Worm (Caenorhabditis elegans) whole organism, L2 larva: Measurements from ENCODE around the gene T06E8.2.

ENCODE experiments used
- C34F6.9 ChIP-seq: fragments of 150-350 bp; optimal IDR thresholded peaks from 2 replicates; lab custom pipeline; 2014; ENCODE audit warnings: missing biosample characterization, missing genetic modification characterization
- F13H6.1 ChIP-seq: sonication (generic microtip); optimal IDR thresholded peaks from 2 replicates; lab custom pipeline; 2016; ENCODE audit warnings: missing genetic modification characterization, missing compliant biosample characterization
- R02D3.7 ChIP-seq: fragments of 150-350 bp; optimal IDR thresholded peaks from 2 replicates; lab custom pipeline; 2014; ENCODE audit warnings: missing biosample characterization, missing genetic modification characterization
- Y55F3AM.14 ChIP-seq: fragments of 200-800 bp; sonication (Bioruptor generic); optimal IDR thresholded peaks from 2 replicates; lab custom pipeline; 2018; ENCODE audit warnings: mild to moderate bottlenecking, missing genetic modification characterization, missing compliant biosample characterization
- ZK546.5 ChIP-seq: sonication (generic microtip); optimal IDR thresholded peaks from 2 replicates; lab custom pipeline; 2017; ENCODE audit warnings: missing biosample characterization, missing genetic modification characterization
- alr-1 ChIP-seq: fragments of 150-350 bp; optimal IDR thresholded peaks from 2 replicates; lab custom pipeline; 2014; ENCODE audit warnings: missing biosample characterization, missing genetic modification characterization
- aly-2 ChIP-seq: fragments of 150-350 bp; optimal IDR thresholded peaks from 2 replicates; lab custom pipeline; 2014; ENCODE audit warnings: missing biosample characterization, missing genetic modification characterization
- ama-1 ChIP-seq: fragments of 150-350 bp; optimal IDR thresholded peaks from 2 replicates; lab custom pipeline; 2018; ENCODE audit warnings: inconsistent platforms
- blmp-1 ChIP-seq: sonication (generic microtip); optimal IDR thresholded peaks from 2 replicates; lab custom pipeline; 2017; ENCODE audit warnings: missing genetic modification characterization, mild to moderate bottlenecking, missing compliant biosample characterization, antibody characterized with exemption, moderate library complexity; ENCODE audit not compliant: insufficient read depth
- ceh-16 ChIP-seq: fragments of 150-350 bp; optimal IDR thresholded peaks from 2 replicates; lab custom pipeline; 2014; ENCODE audit warnings: missing biosample characterization, missing genetic modification characterization
- ceh-82 ChIP-seq: fragments of 150-350 bp; optimal IDR thresholded peaks from 2 replicates; lab custom pipeline; 2014; ENCODE audit warnings: missing biosample characterization, missing genetic modification characterization
- crh-2 ChIP-seq: sonication (generic microtip); optimal IDR thresholded peaks from 2 replicates; lab custom pipeline; 2017; ENCODE audit warnings: missing biosample characterization, missing genetic modification characterization
- egl-27 ChIP-seq: sonication (generic microtip); optimal IDR thresholded peaks from 3 replicates; lab custom pipeline; 2017; ENCODE audit warnings: missing biosample characterization, missing genetic modification reagents, missing genetic modification characterization
- elt-1 ChIP-seq: fragments of 150-350 bp; optimal IDR thresholded peaks from 2 replicates; lab custom pipeline; 2014; ENCODE audit warnings: missing biosample characterization, missing genetic modification characterization
- elt-3 ChIP-seq: sonication (generic microtip); optimal IDR thresholded peaks from 2 replicates; lab custom pipeline; 2017; ENCODE audit warnings: missing biosample characterization, missing genetic modification characterization
- fos-1 ChIP-seq: fragments of 150-350 bp; optimal IDR thresholded peaks from 2 replicates; lab custom pipeline; 2014; ENCODE audit warnings: missing biosample characterization, missing genetic modification characterization
- gmeb-1 ChIP-seq: fragments of 150-350 bp; optimal IDR thresholded peaks from 2 replicates; lab custom pipeline; 2014; ENCODE audit warnings: missing biosample characterization, missing genetic modification characterization
- lin-11 ChIP-seq: fragments of 150-350 bp; sonication (generic microtip); optimal IDR thresholded peaks from 2 replicates; lab custom pipeline; 2014; ENCODE audit warnings: missing biosample characterization, missing genetic modification characterization, inconsistent platforms, mixed read lengths
- lin-13 ChIP-seq: fragments of 150-350 bp; optimal IDR thresholded peaks from 2 replicates; lab custom pipeline; 2014; ENCODE audit warnings: missing biosample characterization, missing genetic modification reagents, missing genetic modification characterization
- lin-39 ChIP-seq: fragments of 150-350 bp; optimal IDR thresholded peaks from 2 replicates; lab custom pipeline; 2014; ENCODE audit warnings: missing biosample characterization, missing genetic modification reagents, missing genetic modification characterization
- lsy-2 ChIP-seq, 2 experiments: fragments of 150-350 bp in 1 of 2; sonication (generic microtip) in 1 of 2; optimal IDR thresholded peaks; 2 replicates each; lab custom pipeline; 2014 to 2017; ENCODE audit warnings: missing biosample characterization in 2 of 2, missing genetic modification characterization in 2 of 2
- mab-5 ChIP-seq: fragments of 150-350 bp; optimal IDR thresholded peaks from 2 replicates; lab custom pipeline; 2014; ENCODE audit warnings: missing biosample characterization, missing genetic modification characterization
- mbf-1 ChIP-seq: sonication (generic microtip); optimal IDR thresholded peaks from 2 replicates; lab custom pipeline; 2017; ENCODE audit warnings: missing biosample characterization, missing genetic modification characterization
- mdl-1 ChIP-seq, 2 experiments: fragments of 150-350 bp in 1 of 2; sonication (generic microtip) in 1 of 2; optimal IDR thresholded peaks; 2 replicates each; lab custom pipeline; 2017; ENCODE audit warnings: missing biosample characterization in 2 of 2, missing genetic modification characterization in 2 of 2
- nhr-10 ChIP-seq: sonication (generic microtip); optimal IDR thresholded peaks from 2 replicates; lab custom pipeline; 2017; ENCODE audit warnings: missing biosample characterization, missing genetic modification characterization
- nhr-11 ChIP-seq: fragments of 150-350 bp; optimal IDR thresholded peaks from 2 replicates; lab custom pipeline; 2014; ENCODE audit warnings: missing biosample characterization, missing genetic modification characterization
- nhr-129 ChIP-seq: fragments of 150-350 bp; optimal IDR thresholded peaks from 2 replicates; lab custom pipeline; 2014; ENCODE audit warnings: missing biosample characterization, missing genetic modification characterization
- nhr-21 ChIP-seq: fragments of 150-350 bp; optimal IDR thresholded peaks from 2 replicates; lab custom pipeline; 2014; ENCODE audit warnings: missing biosample characterization, missing genetic modification characterization
- nhr-23 ChIP-seq: fragments of 150-350 bp; optimal IDR thresholded peaks from 2 replicates; lab custom pipeline; 2014; ENCODE audit warnings: missing biosample characterization, missing genetic modification reagents, missing genetic modification characterization
- nhr-237 ChIP-seq: fragments of 150-350 bp; optimal IDR thresholded peaks from 2 replicates; lab custom pipeline; 2014; ENCODE audit warnings: missing biosample characterization, missing genetic modification characterization
- nhr-25 ChIP-seq: fragments of 150-350 bp; sonication (generic microtip); optimal IDR thresholded peaks from 3 replicates; lab custom pipeline; 2014; ENCODE audit warnings: missing biosample characterization, missing genetic modification characterization
- nhr-6 ChIP-seq: fragments of 150-350 bp; optimal IDR thresholded peaks from 2 replicates; lab custom pipeline; 2014; ENCODE audit warnings: missing biosample characterization, missing genetic modification characterization
- nhr-77 ChIP-seq: fragments of 150-350 bp; optimal IDR thresholded peaks from 2 replicates; lab custom pipeline; 2014; ENCODE audit warnings: missing biosample characterization, missing genetic modification characterization
- peb-1 ChIP-seq: fragments of 150-350 bp; optimal IDR thresholded peaks from 2 replicates; lab custom pipeline; 2014; ENCODE audit warnings: missing biosample characterization, missing genetic modification characterization
- sem-4 ChIP-seq: fragments of 150-350 bp; optimal IDR thresholded peaks from 2 replicates; lab custom pipeline; 2014; ENCODE audit warnings: missing biosample characterization, missing genetic modification reagents, missing genetic modification characterization
- skn-1 ChIP-seq: sonication (generic microtip); optimal IDR thresholded peaks from 2 replicates; lab custom pipeline; 2017; ENCODE audit warnings: missing biosample characterization, missing genetic modification characterization
- sma-3 ChIP-seq: sonication (generic microtip); optimal IDR thresholded peaks from 2 replicates; lab custom pipeline; 2016; ENCODE audit warnings: missing genetic modification reagents, missing genetic modification characterization, missing compliant biosample characterization
- sma-9 ChIP-seq, 2 experiments: fragments of 150-350 bp in 1 of 2; sonication (generic microtip) in 1 of 2; optimal IDR thresholded peaks; 2 replicates each; lab custom pipeline; 2014 to 2016; ENCODE audit warnings: missing genetic modification characterization in 2 of 2, mild to moderate bottlenecking in 1 of 2, missing biosample characterization in 1 of 2, missing compliant biosample characterization in 1 of 2, missing genetic modification reagents in 1 of 2, moderate library complexity in 1 of 2
- snpc-4 ChIP-seq: fragments of 150-350 bp; optimal IDR thresholded peaks from 2 replicates; lab custom pipeline; 2014; ENCODE audit warnings: missing biosample characterization, missing genetic modification characterization
- unc-39 ChIP-seq: fragments of 150-350 bp; optimal IDR thresholded peaks from 2 replicates; lab custom pipeline; 2014; ENCODE audit warnings: missing biosample characterization, missing genetic modification characterization
- unc-55 ChIP-seq: fragments of 150-350 bp; sonication (generic microtip); optimal IDR thresholded peaks from 3 replicates; lab custom pipeline; 2014; ENCODE audit warnings: missing biosample characterization, missing genetic modification reagents, missing genetic modification characterization
- unc-62 ChIP-seq: fragments of 150-350 bp; optimal IDR thresholded peaks from 2 replicates; lab custom pipeline; 2014; ENCODE audit warnings: missing biosample characterization, missing genetic modification reagents, missing genetic modification characterization
- zag-1 ChIP-seq: fragments of 150-350 bp; optimal IDR thresholded peaks from 2 replicates; lab custom pipeline; 2014; ENCODE audit warnings: missing biosample characterization, missing genetic modification characterization
- ztf-1 ChIP-seq: fragments of 200-800 bp; sonication (Bioruptor generic); conservative IDR thresholded peaks from 2 replicates; pipeline ENCODE4 v1.3.6; 2022; ENCODE audit warnings: missing genetic modification characterization, missing compliant biosample characterization
- ztf-11 ChIP-seq: sonication (generic microtip); optimal IDR thresholded peaks from 2 replicates; lab custom pipeline; 2017; ENCODE audit warnings: missing biosample characterization, missing genetic modification characterization
- ztf-4 ChIP-seq: fragments of 150-350 bp; optimal IDR thresholded peaks from 2 replicates; lab custom pipeline; 2014; ENCODE audit warnings: missing biosample characterization, missing genetic modification characterization

T06E8.2 gene

DNA sequence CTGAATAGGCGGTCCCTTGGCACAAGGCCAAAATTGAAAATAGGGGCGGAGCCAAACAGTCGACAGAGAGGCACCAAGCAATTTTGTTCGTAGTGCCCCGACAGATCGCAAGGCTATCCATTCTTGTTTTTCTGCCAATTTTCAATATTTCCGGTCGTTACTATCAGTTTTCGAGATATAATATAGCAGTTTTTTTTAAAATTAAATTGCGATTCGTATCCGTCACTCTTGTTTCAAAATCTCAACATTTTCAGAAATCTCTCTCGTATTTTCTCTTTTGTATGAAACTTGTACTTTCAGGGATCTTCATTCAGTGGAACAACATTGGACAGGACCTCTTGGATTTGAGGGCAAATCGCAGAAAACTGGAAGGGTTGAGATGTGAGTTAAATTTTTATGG, 827 bp upstream of the T06E8.2 start, which contains the start of gene F57A8.1:
F57A8.1 (plus strand) TSS at position 301 of the 400 bp plus-strand sequence.
- TF ChIP-seq ztf-4 (tag; lab: Kevin White, UChicago) (no peak), unc-62 (GFP tag; lab: Kevin White, UChicago) (no peak), lin-11 (tag; lab: Kevin White, UChicago) (no peak), nhr-10 (tag; lab: Kevin White, UChicago) (no peak), nhr-11 (tag; lab: Kevin White, UChicago) (no peak), fos-1 (tag; lab: Kevin White, UChicago) (no peak), skn-1 (tag; lab: Kevin White, UChicago) (no peak), ceh-82 (tag; lab: Kevin White, UChicago) (no peak), unc-55 (GFP tag; lab: Kevin White, UChicago) (no peak), C34F6.9 (no peak), nhr-6 (tag; lab: Kevin White, UChicago) (no peak), lin-39 (tag; lab: Kevin White, UChicago) (no peak), mab-5 (no peak), nhr-77 (no peak), nhr-21 (no peak), elt-3 (no peak), R02D3.7 (tag; lab: Kevin White, UChicago) (no peak), Y55F3AM.14 (no peak)

DNA sequence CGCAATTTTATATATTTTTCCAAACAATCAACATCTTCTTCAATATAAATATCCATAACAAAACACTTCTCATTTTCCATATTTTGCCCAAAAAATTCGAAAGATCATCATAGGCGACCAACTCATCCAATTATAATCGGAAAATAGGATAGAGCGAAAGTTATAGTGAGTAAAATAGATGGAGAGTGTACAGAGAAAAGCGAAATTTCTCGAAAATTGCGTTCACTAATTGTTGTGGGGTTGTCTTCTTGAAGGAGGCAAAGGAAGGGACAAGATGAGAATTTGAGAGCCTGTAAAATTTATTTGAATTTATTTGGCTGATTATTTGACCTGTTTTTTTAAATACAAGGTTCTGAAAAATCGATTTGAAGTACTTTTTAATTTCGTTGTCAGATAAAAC, 627 bp downstream of the T06E8.2 start:
- peak in 1 of 2 experiments; percentile 17 for TF ChIP-seq lsy-2 (tag; optimal IDR thresholded peaks at IDR 0.05; lab: Kevin White, UChicago)
- no peak for TF ChIP-seq lin-11 (tag; lab: Kevin White, UChicago)
- peak; percentile 55 for TF ChIP-seq nhr-25
- TF ChIP-seq blmp-1 = peak; percentile 32

- TF ChIP-seq sem-4 (tag; lab: Kevin White, UChicago) (no peak), ZK546.5 (tag; lab: Kevin White, UChicago) (no peak), unc-55 (GFP tag; lab: Kevin White, UChicago) (peak; percentile 78), nhr-6 (tag; lab: Kevin White, UChicago) (no peak), nhr-11 (tag; lab: Kevin White, UChicago) (no peak), lin-39 (tag; lab: Kevin White, UChicago) (no peak), lsy-2 (tag; optimal IDR thresholded peaks at IDR 0.05; lab: Kevin White, UChicago) (peak; percentile 6 to 70), ztf-11 (tag; lab: Kevin White, UChicago) (no peak), Y55F3AM.14 (no peak), F13H6.1 (tag; lab: Kevin White, UChicago) (peak; percentile 44), C34F6.9 (peak; percentile 67), ztf-4 (tag; lab: Kevin White, UChicago) (no peak), elt-3 (no peak), zag-1 (tag; lab: Kevin White, UChicago) (no peak), ztf-1 (GFP tag; lab: Robert Waterston, UW) (no peak), nhr-10 (tag; lab: Kevin White, UChicago) (no peak), gmeb-1 (tag; lab: Kevin White, UChicago) (peak; percentile 81), ama-1 (lab: Kevin White, UChicago) (no peak), nhr-129 (tag; lab: Kevin White, UChicago) (peak; percentile 52), unc-39 (tag; lab: Kevin White, UChicago) (no peak), unc-62 (GFP tag; lab: Kevin White, UChicago) (no peak), aly-2 (tag; lab: Kevin White, UChicago) (no peak), ceh-16 (tag; lab: Kevin White, UChicago) (no peak), mbf-1 (no peak), lin-11 (tag; lab: Kevin White, UChicago) (no peak), R02D3.7 (tag; lab: Kevin White, UChicago) (no peak), nhr-23 (tag; lab: Kevin White, UChicago) (no peak), crh-2 (peak; percentile 1), sma-9 (GFP tag; optimal IDR thresholded peaks at IDR 0.05; lab: Kevin White, UChicago) (peak; percentile 46), sma-9 (tag; optimal IDR thresholded peaks at IDR 0.05; lab: Kevin White, UChicago) (no peak), mab-5 (no peak), egl-27 (tag; lab: Kevin White, UChicago) (peak; percentile 41), fos-1 (tag; lab: Kevin White, UChicago) (peak; percentile 87), alr-1 (no peak), snpc-4 (no peak), blmp-1 (no peak), nhr-21 (peak; percentile 16), nhr-25 (no peak), lin-13 (peak; percentile 11), nhr-237 (tag; lab: Kevin White, UChicago) (no peak), sma-3 (GFP tag; lab: Kevin White, UChicago) (no peak), peb-1 (no peak), mdl-1 (tag; optimal IDR thresholded peaks at IDR 0.05; lab: Kevin White, UChicago) (no peak), elt-1 (tag; lab: Kevin White, UChicago) (no peak), skn-1 (tag; lab: Kevin White, UChicago) (no peak), nhr-77 (no peak)
Observed at ce11 chrV:10031384-10032171, 4.6 kb downstream of the T06E8.2 start.
